Worm (Caenorhabditis elegans) whole organism, L4 larva: Measurements from ENCODE around the gene col-83.

Experiments used
- ceh-32 ChIP-seq: sonication (generic microtip); optimal IDR thresholded peaks from 2 replicates; lab custom pipeline; 2016; ENCODE audit warnings: mild to moderate bottlenecking, missing genetic modification characterization, missing compliant biosample characterization; ENCODE audit not compliant: poor library complexity
- egl-27 ChIP-seq: sonication (generic microtip); optimal IDR thresholded peaks from 3 replicates; lab custom pipeline; 2017; ENCODE audit warnings: missing biosample characterization, missing genetic modification reagents, missing genetic modification characterization
- lin-15B ChIP-seq: fragments of 150-350 bp; sonication (generic microtip); optimal IDR thresholded peaks from 3 replicates; lab custom pipeline; 2014; ENCODE audit warnings: missing biosample characterization, missing genetic modification characterization
- lsy-2 ChIP-seq, 2 experiments: fragments of 150-350 bp in 1 of 2; sonication (generic microtip) in 1 of 2; optimal IDR thresholded peaks; 2 replicates each; lab custom pipeline; 2014 to 2017; ENCODE audit warnings: missing biosample characterization in 2 of 2, missing genetic modification characterization in 2 of 2
- nhr-237 ChIP-seq: sonication (generic microtip); optimal IDR thresholded peaks from 2 replicates; lab custom pipeline; 2017; ENCODE audit warnings: missing biosample characterization, missing genetic modification characterization
- nhr-77 ChIP-seq: fragments of 150-350 bp; optimal IDR thresholded peaks from 2 replicates; lab custom pipeline; 2014; ENCODE audit warnings: missing biosample characterization, missing genetic modification characterization
- set-16 ChIP-seq: fragments of 200-800 bp; sonication (Bioruptor generic); IDR thresholded peaks from 2 replicates; pipeline ENCODE4 v1.3.6; 2022; ENCODE audit warnings: missing genetic modification reagents, missing genetic modification characterization, missing compliant biosample characterization
- unc-39 ChIP-seq: sonication (generic microtip); optimal IDR thresholded peaks from 2 replicates; lab custom pipeline; 2017; ENCODE audit warnings: missing biosample characterization, missing genetic modification characterization
- unc-62 ChIP-seq, 3 experiments: fragments of 150-350 bp in 1 of 3; sonication (generic microtip); optimal IDR thresholded peaks in 2 of 3; peaks in 1 of 3; 1 replicate in 1 of 3; 2 replicates in 2 of 3; lab custom pipeline; 2014 to 2017; ENCODE audit warnings: missing biosample characterization in 3 of 3, missing genetic modification characterization in 3 of 3, missing genetic modification reagents in 3 of 3, missing genotype in 1 of 3

ce11 chrII:11057256-11057655 is 11.5 kb upstream of the col-83 start:
- TF ChIP-seq lsy-2 (tag; optimal IDR thresholded peaks at IDR 0.05; lab: Kevin White, UChicago) (no peak), ceh-32 (no peak), unc-62 (GFP tag; optimal IDR thresholded peaks at IDR 0.05 in 1 of 2; lab: Kevin White, UChicago) (no peak), unc-62 (tag; optimal IDR thresholded peaks at IDR 0.05; lab: Kevin White, UChicago) (no peak), set-16 (GFP tag; lab: Robert Waterston, UW) (no peak), egl-27 (tag; lab: Kevin White, UChicago) (no peak), nhr-77 (tag; lab: Kevin White, UChicago) (no peak), unc-39 (no peak), nhr-237 (tag; lab: Kevin White, UChicago) (no peak), lin-15B (no peak)
